Fruit fly (Drosophila melanogaster) whole organism, embryonic: Measurements from ENCODE around the gene CG12012.

Source experiments
- Adf1 ChIP-seq: fragments of 200-800 bp; sonication (Bioruptor generic); IDR thresholded peaks from 2 replicates; pipeline ENCODE4 v1.3.6; 2022; ENCODE audit warnings: missing biosample characterization, missing genetic modification characterization
- Aef1 ChIP-seq: fragments of 200-800 bp; sonication (Bioruptor generic); IDR thresholded peaks from 3 replicates; pipeline ENCODE4 v1.3.6; 2022; ENCODE audit warnings: missing biosample characterization, missing genetic modification characterization
- Atf6 ChIP-seq: fragments of 200-800 bp; sonication (Bioruptor generic); IDR thresholded peaks from 2 replicates; pipeline ENCODE4 v1.3.6; 2022; ENCODE audit warnings: missing biosample characterization, missing genetic modification characterization
- Bgb ChIP-seq: fragments of 200-800 bp; sonication (Bioruptor generic); IDR thresholded peaks from 2 replicates; pipeline ENCODE4 v1.3.6; 2022; ENCODE audit warnings: missing biosample characterization, missing genetic modification characterization; ENCODE audit not compliant: partially characterized antibody
- CG10274 ChIP-seq: fragments of 200-800 bp; sonication (Bioruptor generic); optimal IDR thresholded peaks from 3 replicates; lab custom pipeline; 2017; ENCODE audit warnings: missing biosample characterization, mild to moderate bottlenecking, missing genetic modification characterization
- CG11093 ChIP-seq: fragments of 200-800 bp; sonication (Bioruptor generic); IDR thresholded peaks from 3 replicates; pipeline ENCODE4 v1.3.6; 2022; ENCODE audit warnings: missing biosample characterization, missing genetic modification characterization
- CG11247 ChIP-seq: fragments of 200-800 bp; sonication (Bioruptor generic); IDR thresholded peaks from 2 replicates; pipeline ENCODE4 v1.3.6; 2022; ENCODE audit warnings: missing biosample characterization, missing genetic modification characterization
- CG11398 ChIP-seq: fragments of 200-800 bp; sonication (Bioruptor generic); optimal IDR thresholded peaks from 2 replicates; lab custom pipeline; 2016; ENCODE audit warnings: missing biosample characterization, missing genetic modification characterization
- CG11456 ChIP-seq: fragments of 200-800 bp; sonication (Bioruptor generic); IDR thresholded peaks from 3 replicates; pipeline ENCODE4 v1.3.6; 2022; ENCODE audit warnings: missing biosample characterization, missing genetic modification characterization
- CG12236 ChIP-seq: fragments of 200-800 bp; sonication (Bioruptor generic); optimal IDR thresholded peaks from 2 replicates; lab custom pipeline; 2016; ENCODE audit warnings: missing biosample characterization, missing genetic modification characterization
- CG12744 ChIP-seq: fragments of 200-800 bp; sonication (Bioruptor generic); optimal IDR thresholded peaks from 2 replicates; lab custom pipeline; 2016; ENCODE audit warnings: missing biosample characterization, missing genetic modification characterization
- CG13775 ChIP-seq: fragments of 200-800 bp; sonication (Bioruptor generic); optimal IDR thresholded peaks from 3 replicates; lab custom pipeline; 2017; ENCODE audit warnings: missing biosample characterization, mild to moderate bottlenecking, missing genetic modification characterization
- CG14710 ChIP-seq: fragments of 200-800 bp; sonication (Bioruptor generic); optimal IDR thresholded peaks from 3 replicates; lab custom pipeline; 2019; ENCODE audit warnings: missing biosample characterization, mild to moderate bottlenecking, missing genetic modification characterization, moderate library complexity
- CG17568 ChIP-seq: fragments of 200-800 bp; sonication (Bioruptor generic); optimal IDR thresholded peaks from 2 replicates; lab custom pipeline; 2018; ENCODE audit warnings: missing biosample characterization, mild to moderate bottlenecking, missing genetic modification characterization, moderate library complexity
- CG17612 ChIP-seq: fragments of 200-800 bp; sonication (Bioruptor generic); IDR thresholded peaks from 2 replicates; pipeline ENCODE4 v1.3.6; 2022; ENCODE audit warnings: missing biosample characterization, missing genetic modification characterization
- CG18011 ChIP-seq: fragments of 200-800 bp; sonication (Bioruptor generic); optimal IDR thresholded peaks from 2 replicates; lab custom pipeline; 2017; ENCODE audit warnings: missing biosample characterization, missing genetic modification characterization, mild to moderate bottlenecking, moderate library complexity, missing genotype
- CG32767 ChIP-seq: fragments of 200-800 bp; sonication (Bioruptor generic); IDR thresholded peaks from 2 replicates; pipeline ENCODE4 v1.3.6; 2022; ENCODE audit warnings: missing biosample characterization, missing genetic modification characterization
- CG34376 ChIP-seq: fragments of 200-800 bp; sonication (Bioruptor generic); optimal IDR thresholded peaks from 2 replicates; lab custom pipeline; 2018; ENCODE audit warnings: missing biosample characterization, mild to moderate bottlenecking, missing genetic modification characterization
- CG5245 ChIP-seq: fragments of 200-800 bp; sonication (Bioruptor generic); optimal IDR thresholded peaks from 3 replicates; lab custom pipeline; 2016; ENCODE audit warnings: missing biosample characterization, missing genetic modification characterization
- CG6765 ChIP-seq: fragments of 200-800 bp; sonication (Bioruptor generic); optimal IDR thresholded peaks from 3 replicates; lab custom pipeline; 2017; ENCODE audit warnings: missing biosample characterization, mild to moderate bottlenecking, missing genetic modification characterization
- CG8359 ChIP-seq: fragments of 200-800 bp; sonication (Bioruptor generic); optimal IDR thresholded peaks from 2 replicates; lab custom pipeline; 2017; ENCODE audit warnings: missing biosample characterization, mild to moderate bottlenecking, missing genetic modification characterization, borderline replicate concordance
- CTCF ChIP-seq: fragments of 200-800 bp; sonication (Bioruptor generic); optimal IDR thresholded peaks from 2 replicates; lab custom pipeline; 2017; ENCODE audit warnings: missing biosample characterization, mild to moderate bottlenecking, missing genetic modification characterization, moderate library complexity
- CrebB ChIP-seq: fragments of 200-800 bp; sonication (Bioruptor generic); optimal IDR thresholded peaks from 3 replicates; lab custom pipeline; 2018; ENCODE audit warnings: missing biosample characterization, mild to moderate bottlenecking, missing genetic modification characterization
- Dip2 ChIP-seq: fragments of 200-800 bp; sonication (Bioruptor generic); IDR thresholded peaks from 2 replicates; pipeline ENCODE4 v1.3.6; 2022; ENCODE audit warnings: missing biosample characterization, missing genetic modification characterization
- Fer1 ChIP-seq: fragments of 200-800 bp; sonication (Bioruptor generic); optimal IDR thresholded peaks from 2 replicates; lab custom pipeline; 2017; ENCODE audit warnings: missing biosample characterization, mild to moderate bottlenecking, missing genetic modification characterization
- GATAe ChIP-seq: fragments of 200-800 bp; sonication (Bioruptor generic); conservative IDR thresholded peaks from 2 replicates; pipeline ENCODE4 v1.3.6; 2022; ENCODE audit warnings: missing biosample characterization, missing genetic modification characterization
- H15 ChIP-seq: fragments of 200-800 bp; sonication (Bioruptor generic); IDR thresholded peaks from 3 replicates; pipeline ENCODE4 v1.3.6; 2022; ENCODE audit warnings: missing biosample characterization, missing genetic modification characterization
- Hr39 ChIP-seq: fragments of >200 bp; optimal IDR thresholded peaks from 2 replicates; lab custom pipeline; 2017
- MBD-R2 ChIP-seq: fragments of 200-800 bp; sonication (Bioruptor generic); IDR thresholded peaks from 2 replicates; pipeline ENCODE4 v1.3.6; 2022; ENCODE audit warnings: missing biosample characterization, missing genetic modification characterization
- Max ChIP-seq: fragments of 200-800 bp; sonication (Bioruptor generic); optimal IDR thresholded peaks from 2 replicates; lab custom pipeline; 2016; ENCODE audit warnings: missing biosample characterization, mild to moderate bottlenecking, missing genetic modification characterization
- Mes4 ChIP-seq: fragments of 200-800 bp; sonication (Bioruptor generic); optimal IDR thresholded peaks from 2 replicates; lab custom pipeline; 2016; ENCODE audit warnings: missing biosample characterization, missing genetic modification characterization
- Oli ChIP-seq: fragments of 200-800 bp; sonication (Bioruptor generic); optimal IDR thresholded peaks from 2 replicates; lab custom pipeline; 2018; ENCODE audit warnings: missing biosample characterization, mild to moderate bottlenecking, missing genetic modification characterization, moderate library complexity
- PHDP ChIP-seq: fragments of 200-800 bp; sonication (Bioruptor generic); optimal IDR thresholded peaks from 3 replicates; lab custom pipeline; 2018; ENCODE audit warnings: missing biosample characterization, mild to moderate bottlenecking, missing genetic modification characterization, moderate library complexity
- Ssrp ChIP-seq: fragments of 200-800 bp; sonication (Bioruptor generic); optimal IDR thresholded peaks from 2 replicates; lab custom pipeline; 2018; ENCODE audit warnings: missing biosample characterization, mild to moderate bottlenecking, missing genetic modification characterization, moderate library complexity
- TFAM ChIP-seq: fragments of 200-800 bp; sonication (Bioruptor generic); optimal IDR thresholded peaks from 2 replicates; lab custom pipeline; 2017; ENCODE audit warnings: missing biosample characterization, missing genetic modification characterization, inconsistent platforms
- ac ChIP-seq: fragments of 200-800 bp; sonication (Bioruptor generic); optimal IDR thresholded peaks from 3 replicates; lab custom pipeline; 2017; ENCODE audit warnings: missing biosample characterization, mild to moderate bottlenecking, missing genetic modification characterization
- bbx ChIP-seq: fragments of 200-800 bp; sonication (Bioruptor generic); IDR thresholded peaks from 2 replicates; pipeline ENCODE4 v1.3.6; 2022; ENCODE audit warnings: missing biosample characterization, missing genetic modification characterization; ENCODE audit not compliant: partially characterized antibody
- caup ChIP-seq: fragments of 200-800 bp; sonication (Bioruptor generic); optimal IDR thresholded peaks from 3 replicates; lab custom pipeline; 2017; ENCODE audit warnings: missing biosample characterization, mild to moderate bottlenecking, missing genetic modification characterization, moderate library complexity; ENCODE audit not compliant: severe bottlenecking
- chn ChIP-seq: fragments of 200-800 bp; sonication (Bioruptor generic); optimal IDR thresholded peaks from 2 replicates; lab custom pipeline; 2016; ENCODE audit warnings: missing biosample characterization, missing genetic modification characterization
- crc ChIP-seq: fragments of 200-800 bp; sonication (Bioruptor generic); optimal IDR thresholded peaks from 2 replicates; lab custom pipeline; 2016; ENCODE audit warnings: missing biosample characterization, missing genetic modification characterization
- dimm ChIP-seq: fragments of 200-800 bp; sonication (Bioruptor generic); IDR thresholded peaks from 2 replicates; pipeline ENCODE4 v1.3.6; 2022; ENCODE audit warnings: missing biosample characterization, missing genetic modification characterization
- gsb-n ChIP-seq: fragments of 200-800 bp; sonication (Bioruptor generic); optimal IDR thresholded peaks from 3 replicates; lab custom pipeline; 2018; ENCODE audit warnings: missing biosample characterization, mild to moderate bottlenecking, missing genetic modification characterization
- nau ChIP-seq: fragments of 200-800 bp; sonication (Bioruptor generic); optimal IDR thresholded peaks from 3 replicates; lab custom pipeline; 2017; ENCODE audit warnings: missing biosample characterization, mild to moderate bottlenecking, missing genetic modification characterization, missing genetic modification reagents
- nmo ChIP-seq: fragments of 200-800 bp; sonication (Bioruptor generic); optimal IDR thresholded peaks from 2 replicates; lab custom pipeline; 2018; ENCODE audit warnings: missing biosample characterization, mild to moderate bottlenecking, missing genetic modification characterization, moderate library complexity
- org-1 ChIP-seq: fragments of 200-800 bp; sonication (Bioruptor generic); optimal IDR thresholded peaks from 2 replicates; lab custom pipeline; 2017; ENCODE audit warnings: missing biosample characterization, missing genetic modification characterization
- peb ChIP-seq: fragments of 200-800 bp; sonication (Bioruptor generic); IDR thresholded peaks from 2 replicates; pipeline ENCODE4 v1.3.6; 2022; ENCODE audit warnings: missing biosample characterization, missing genetic modification characterization
- phol ChIP-seq: fragments of 200-800 bp; sonication (Bioruptor generic); optimal IDR thresholded peaks from 3 replicates; lab custom pipeline; 2018; ENCODE audit warnings: missing biosample characterization, mild to moderate bottlenecking, missing genetic modification characterization, moderate library complexity
- repo ChIP-seq: fragments of 200-800 bp; sonication (Bioruptor generic); optimal IDR thresholded peaks from 2 replicates; lab custom pipeline; 2016; ENCODE audit warnings: missing biosample characterization, missing genetic modification characterization
- sim ChIP-seq: fragments of 200-800 bp; sonication (Bioruptor generic); IDR thresholded peaks from 2 replicates; pipeline ENCODE4 v1.3.6; 2022; ENCODE audit warnings: missing biosample characterization, missing genetic modification characterization
- tgo ChIP-seq: fragments of 200-800 bp; sonication (Bioruptor generic); IDR thresholded peaks from 3 replicates; pipeline ENCODE4 v1.3.6; 2022; ENCODE audit warnings: missing biosample characterization, missing genetic modification characterization
- toy ChIP-seq: fragments of 200-800 bp; sonication (Bioruptor generic); IDR thresholded peaks from 2 replicates; pipeline ENCODE4 v1.3.6; 2022; ENCODE audit warnings: missing biosample characterization, missing genetic modification characterization
- vvl ChIP-seq: fragments of 200-800 bp; sonication (Bioruptor generic); IDR thresholded peaks from 2 replicates; pipeline ENCODE4 v1.3.6; 2022; ENCODE audit warnings: missing biosample characterization, missing genetic modification characterization

Gene CG12012

dm6 chr3L:3377965-3378292 is 1.4 kb downstream of the CG12012 start, which contains the start of gene Ids (continued):
- no peak for TF ChIP-seq CG6765
- TF ChIP-seq CG11398 (GFP tag; lab: Kevin White, UChicago): no peak
- no peak for TF ChIP-seq TFAM (GFP tag; lab: Kevin White, UChicago)
- TF ChIP-seq vvl (GFP tag; lab: Robert Waterston, UW): peak; percentile 86
- TF ChIP-seq Bgb (GFP tag; lab: Robert Waterston, UW): no peak
- peak; percentile 81; the same call in 2 of the 3 replicates for TF ChIP-seq tgo (GFP tag; lab: Robert Waterston, UW)
- TF ChIP-seq nmo: peak; percentile 70
- peak; percentile 29 for TF ChIP-seq CG14710
- TF ChIP-seq CG34376 (GFP tag; lab: Kevin White, UChicago): no peak
- TF ChIP-seq CG32767 (GFP tag; lab: Robert Waterston, UW): peak; percentile 76
- no peak for TF ChIP-seq ac (GFP tag; lab: Kevin White, UChicago)
- no peak for TF ChIP-seq GATAe (GFP tag; lab: Robert Waterston, UW)
- TF ChIP-seq Oli: peak; percentile 75
- TF ChIP-seq repo (GFP tag; lab: Kevin White, UChicago): no peak
- TF ChIP-seq crc (GFP tag; lab: Kevin White, UChicago): no peak
- peak; percentile 65 for TF ChIP-seq phol
- TF ChIP-seq MBD-R2 (GFP tag; lab: Robert Waterston, UW): peak; percentile 26; the same call in 1 of the 2 replicates
- TF ChIP-seq Atf6 (GFP tag; lab: Robert Waterston, UW): peak; percentile 85
- TF ChIP-seq CG11247 (GFP tag; lab: Robert Waterston, UW): peak; percentile 72
- TF ChIP-seq bbx: no peak
- no peak for TF ChIP-seq nau (GFP tag; lab: Kevin White, UChicago)
- peak; percentile 69 for TF ChIP-seq Fer1 (GFP tag; lab: Kevin White, UChicago)
- no peak for TF ChIP-seq CG18011 (GFP tag; lab: Kevin White, UChicago)
- TF ChIP-seq CG12236 (GFP tag; lab: Kevin White, UChicago): no peak
- peak; percentile 35; the same call in 1 of the 2 replicates for TF ChIP-seq peb
- TF ChIP-seq Aef1 (GFP tag; lab: Robert Waterston, UW): peak; percentile 73; the same call in 2 of the 3 replicates
- 0 out of 2 replicates have a peak, but pooled peaks have one; percentile 32 for TF ChIP-seq CG17612 (GFP tag; lab: Robert Waterston, UW)
- TF ChIP-seq Ssrp (tag; lab: Kevin White, UChicago): peak; percentile 58
- TF ChIP-seq CG13775 (GFP tag; lab: Kevin White, UChicago): peak; percentile 54
- peak; percentile 79; the same call in 2 of the 3 replicates for TF ChIP-seq H15 (GFP tag; lab: Robert Waterston, UW)
- no peak for TF ChIP-seq dimm (GFP tag; lab: Robert Waterston, UW)
- peak; percentile 63 for TF ChIP-seq CG11093 (GFP tag; lab: Robert Waterston, UW)
- no peak for TF ChIP-seq CG8359
- peak; percentile 71 for TF ChIP-seq PHDP (tag; lab: Kevin White, UChicago)
- TF ChIP-seq CG10274: peak; percentile 13
- no peak for TF ChIP-seq Mes4 (GFP tag; lab: Kevin White, UChicago)
- no peak for TF ChIP-seq Hr39 (lab: Kevin White, UChicago)
- peak; percentile 6 for TF ChIP-seq Max (GFP tag; lab: Kevin White, UChicago)
- no peak for TF ChIP-seq Dip2 (GFP tag; lab: Robert Waterston, UW)
- TF ChIP-seq CG5245 (GFP tag; lab: Kevin White, UChicago): peak; percentile 16
- TF ChIP-seq CTCF (GFP tag; lab: Kevin White, UChicago): no peak
- no peak for TF ChIP-seq sim (GFP tag; lab: Robert Waterston, UW)
- peak; percentile 71; the same call in 2 of the 3 replicates for TF ChIP-seq CG11456 (GFP tag; lab: Robert Waterston, UW)
- TF ChIP-seq gsb-n (tag; lab: Kevin White, UChicago): peak; percentile 47
- TF ChIP-seq Adf1 (GFP tag; lab: Robert Waterston, UW): peak; percentile 43; the same call in 1 of the 2 replicates
- no peak for TF ChIP-seq CG12744 (GFP tag; lab: Kevin White, UChicago)
- TF ChIP-seq CG17568 (GFP tag; lab: Kevin White, UChicago): no peak
- no peak for TF ChIP-seq toy (GFP tag; lab: Robert Waterston, UW)
- TF ChIP-seq caup (GFP tag; lab: Kevin White, UChicago): peak; percentile 63
- peak; percentile 37 for TF ChIP-seq chn
- peak; percentile 58 for TF ChIP-seq org-1 (GFP tag; lab: Kevin White, UChicago)
- TF ChIP-seq CrebB (tag; lab: Kevin White, UChicago): no peak
